Comparison of ENCODE assay signal across 1 fruit fly cellular context in the genomic region with DNA sequence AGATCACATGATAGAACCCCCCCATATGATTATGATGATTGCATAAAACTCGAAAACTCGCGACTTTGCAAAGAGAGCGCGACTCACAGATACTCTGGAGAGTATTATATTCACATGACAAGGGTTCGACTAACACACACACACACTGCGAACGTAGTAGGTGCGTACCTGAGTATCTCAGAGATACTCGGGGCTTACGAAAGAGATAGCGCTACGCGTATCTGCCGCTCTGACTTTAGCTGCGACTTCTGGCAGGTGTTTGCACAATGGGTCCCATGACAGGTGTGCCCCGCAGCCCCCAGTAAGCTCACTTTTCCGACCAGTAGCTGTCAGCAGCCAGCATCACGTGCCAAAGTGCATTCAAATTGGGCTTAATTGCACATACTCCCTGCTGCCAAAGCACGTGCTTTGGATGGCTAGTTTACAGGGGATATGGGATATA.
TF ChIP-seq lines count a peak whose summit lies in the region.

No protein-coding gene starts in this region.

TF ChIP-seq in whole organism, embryonic, 481 proteins besides CTCF, POLR2A, EP300 and RAD21 (continued from another document):
- TF ChIP-seq esg (GFP tag; conservative IDR thresholded peaks at IDR 0.05; lab: Robert Waterston, UW): no peak
- TF ChIP-seq CG11093 (GFP tag; IDR thresholded peaks at IDR 0.05; lab: Robert Waterston, UW): no peak
- peak; percentile 44 for TF ChIP-seq CG1832 (GFP tag; optimal IDR thresholded peaks at IDR 0.05; lab: Kevin White, UChicago)
- TF ChIP-seq CG6854 (GFP tag; optimal IDR thresholded peaks at IDR 0.05; lab: Kevin White, UChicago): no peak
- peak in 1 of 2 experiments; percentile 33 for TF ChIP-seq tll (GFP tag; optimal IDR thresholded peaks at IDR 0.05; lab: Kevin White, UChicago)
- TF ChIP-seq CG6791 (GFP tag; IDR thresholded peaks at IDR 0.05; lab: Robert Waterston, UW; ENCODE audit: partially characterized antibody): 0 out of 3 replicates have a peak, but pooled peaks have one; percentile 14
- no peak for TF ChIP-seq sna (GFP tag; IDR thresholded peaks at IDR 0.05; lab: Robert Waterston, UW; ENCODE audit: partially characterized antibody)
- peak; percentile 9 for TF ChIP-seq CG12769 (tag; optimal IDR thresholded peaks at IDR 0.05; lab: Kevin White, UChicago)
- peak; percentile 86 for TF ChIP-seq cwo (GFP tag; optimal IDR thresholded peaks at IDR 0.05; lab: Kevin White, UChicago)
- TF ChIP-seq CG12071 (GFP tag; optimal IDR thresholded peaks at IDR 0.05; lab: Kevin White, UChicago): no peak
- peak; percentile 47; the same call in 1 of the 2 replicates for TF ChIP-seq crol (GFP tag; IDR thresholded peaks at IDR 0.05; lab: Robert Waterston, UW)
- TF ChIP-seq vvl (GFP tag; IDR thresholded peaks at IDR 0.05; lab: Robert Waterston, UW): peak; percentile 33; the same call in 1 of the 2 replicates
